Fruit fly (Drosophila melanogaster): ENCODE data around the gene Actn3.

Gene Actn3

dm6 chr3R:17020956-17021355 lies 43.4 kb upstream of the Actn3 start, which contains the start of gene Adsl (continued):
- no peak for TF ChIP-seq fd59A (GFP tag; optimal IDR thresholded peaks at IDR 0.05)
- TF ChIP-seq Gug (GFP tag; IDR thresholded peaks at IDR 0.05) = no peak
- no peak for TF ChIP-seq Hr38 (GFP tag; optimal IDR thresholded peaks at IDR 0.05)
- no peak for TF ChIP-seq esn (GFP tag; optimal IDR thresholded peaks at IDR 0.05)
- TF ChIP-seq CG16779 (tag; optimal IDR thresholded peaks at IDR 0.05) = peak; percentile 23
- peak; percentile 65 for TF ChIP-seq net (GFP tag; optimal IDR thresholded peaks at IDR 0.05)
- peak; percentile 31 for TF ChIP-seq CG11762 (GFP tag; optimal IDR thresholded peaks at IDR 0.05; ENCODE audit: insufficient read depth)
- TF ChIP-seq spab (GFP tag; optimal IDR thresholded peaks at IDR 0.05) = peak; percentile 27
- TF ChIP-seq CG3919 (GFP tag; optimal IDR thresholded peaks at IDR 0.05) = peak; percentile 69
- TF ChIP-seq CG7368 (GFP tag; optimal IDR thresholded peaks at IDR 0.05) = peak; percentile 26
- TF ChIP-seq CG11294 (GFP tag; IDR thresholded peaks at IDR 0.05) = no peak
- TF ChIP-seq Eip93F (GFP tag; optimal IDR thresholded peaks at IDR 0.05) = no peak

- TF ChIP-seq acj6 (GFP tag; optimal IDR thresholded peaks at IDR 0.05) = no peak
- TF ChIP-seq CG10669 (GFP tag; optimal IDR thresholded peaks at IDR 0.05) = peak; percentile 42
- TF ChIP-seq CG31627 (GFP tag; optimal IDR thresholded peaks at IDR 0.05) = no peak
- no peak for TF ChIP-seq Sox14 (GFP tag; optimal IDR thresholded peaks at IDR 0.05)
- no peak for TF ChIP-seq vri (GFP tag; optimal IDR thresholded peaks at IDR 0.05)
- TF ChIP-seq svp (GFP tag) = peak; percentile 97
- TF ChIP-seq CG6163 (GFP tag; IDR thresholded peaks at IDR 0.05) = no peak
- TF ChIP-seq fd59A (GFP tag; optimal IDR thresholded peaks at IDR 0.05) = no peak
- no peak for TF ChIP-seq CG3919 (GFP tag; optimal IDR thresholded peaks at IDR 0.05)
- no peak for TF ChIP-seq esn (GFP tag; optimal IDR thresholded peaks at IDR 0.05)
- no peak for TF ChIP-seq Gug (GFP tag; IDR thresholded peaks at IDR 0.05)
- no peak for TF ChIP-seq CG6792 (GFP tag; optimal IDR thresholded peaks at IDR 0.05)
- no peak for TF ChIP-seq Sox15 (GFP tag; optimal IDR thresholded peaks at IDR 0.05)
- TF ChIP-seq CG10631 (GFP tag; optimal IDR thresholded peaks at IDR 0.05) = peak; percentile 31
- TF ChIP-seq dac (GFP tag; optimal IDR thresholded peaks at IDR 0.05) = no peak
- TF ChIP-seq Eip78C (GFP tag) = peak; percentile 78
- peak; percentile 56 for TF ChIP-seq CG9139 (GFP tag; optimal IDR thresholded peaks at IDR 0.05)
- TF ChIP-seq cyc (GFP tag; optimal IDR thresholded peaks at IDR 0.05) = no peak
- no peak for TF ChIP-seq Lpt (GFP tag; optimal IDR thresholded peaks at IDR 0.05)
- TF ChIP-seq OdsH (GFP tag; optimal IDR thresholded peaks at IDR 0.05) = peak; percentile 8
- peak; percentile 1 for TF ChIP-seq CG8632 (GFP tag; optimal IDR thresholded peaks at IDR 0.05)
- TF ChIP-seq Eip75B (GFP tag; optimal IDR thresholded peaks at IDR 0.05) = no peak
- no peak for TF ChIP-seq CG32006 (GFP tag; optimal IDR thresholded peaks at IDR 0.05)
- TF ChIP-seq ss (GFP tag; optimal IDR thresholded peaks at IDR 0.05) = peak; percentile 55 to 59
- TF ChIP-seq lz (GFP tag; optimal IDR thresholded peaks at IDR 0.05) = no peak
- TF ChIP-seq CG7368 (GFP tag; optimal IDR thresholded peaks at IDR 0.05) = no peak
- TF ChIP-seq Met (GFP tag; optimal IDR thresholded peaks at IDR 0.05) = no peak
- TF ChIP-seq CG16779 (tag; optimal IDR thresholded peaks at IDR 0.05) = peak; percentile 3
- peak in 1 of 2 experiments; percentile 13 for TF ChIP-seq salr (GFP tag; optimal IDR thresholded peaks at IDR 0.05)
- TF ChIP-seq CG15336 (GFP tag; IDR thresholded peaks at IDR 0.05) = no peak
- TF ChIP-seq topi (GFP tag; optimal IDR thresholded peaks at IDR 0.05) = no peak
- TF ChIP-seq CG3032 (tag; optimal IDR thresholded peaks at IDR 0.05) = peak; percentile 24
- TF ChIP-seq CG4318 (GFP tag; optimal IDR thresholded peaks at IDR 0.05) = no peak
- TF ChIP-seq Hr38 (GFP tag; optimal IDR thresholded peaks at IDR 0.05) = no peak
- no peak for TF ChIP-seq CG11762 (GFP tag; optimal IDR thresholded peaks at IDR 0.05; ENCODE audit: insufficient read depth)
- TF ChIP-seq dsx (GFP tag; optimal IDR thresholded peaks at IDR 0.05; ENCODE audit: poor library complexity, severe bottlenecking) = peak; percentile 57
- no peak for TF ChIP-seq CG6276 (GFP tag; optimal IDR thresholded peaks at IDR 0.05)
- peak; percentile 31 for TF ChIP-seq achi (GFP tag; optimal IDR thresholded peaks at IDR 0.05)
- no peak for TF ChIP-seq Eip93F (GFP tag; optimal IDR thresholded peaks at IDR 0.05)
- no peak for TF ChIP-seq Smox (GFP tag; optimal IDR thresholded peaks at IDR 0.05)
- peak; percentile 16 for TF ChIP-seq pdm3 (GFP tag; optimal IDR thresholded peaks at IDR 0.05)
- no peak for TF ChIP-seq CG34406 (GFP tag; optimal IDR thresholded peaks at IDR 0.05)
- no peak for TF ChIP-seq CG8319 (GFP tag; optimal IDR thresholded peaks at IDR 0.05)
- TF ChIP-seq CG11294 (GFP tag; IDR thresholded peaks at IDR 0.05) = no peak
- TF ChIP-seq Ets96B (tag; optimal IDR thresholded peaks at IDR 0.05) = peak; percentile 48
- no peak for TF ChIP-seq fkh (GFP tag; optimal IDR thresholded peaks at IDR 0.05)
Observed at dm6 chr3R:17018902-17019527, 41.4 kb upstream of the Actn3 start.
